Fruit fly (Drosophila melanogaster) S2 (cell line): ENCODE results near the gene CG31457.

ENCODE experiments used
- CG8478 ChIP-seq: fragments of >200 bp; optimal IDR thresholded peaks from 2 replicates; lab custom pipeline; 2018
- CTCF ChIP-seq, 2 experiments: fragments of >200 bp; optimal IDR thresholded peaks; 2 replicates each; lab custom pipeline; 2018

DNA sequence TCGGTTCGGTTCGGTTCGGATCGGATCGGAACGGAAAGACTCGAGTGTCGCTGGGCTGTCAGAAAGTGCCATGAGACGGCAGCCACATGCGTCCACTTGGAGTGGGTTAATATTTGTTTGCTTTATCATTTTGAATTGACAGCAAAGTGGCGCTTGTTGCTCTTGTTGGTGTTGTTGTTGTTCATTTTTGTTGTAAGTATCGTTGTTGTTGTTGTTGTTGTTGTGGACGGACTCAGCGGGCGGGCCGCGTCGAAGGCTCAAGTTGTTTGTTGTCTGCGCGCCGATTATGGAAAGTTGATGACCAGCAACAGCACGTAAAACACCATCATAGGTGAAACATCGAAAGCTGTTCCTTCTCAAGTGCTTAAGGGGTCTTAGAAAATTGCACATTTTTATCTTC, 19.3 kb upstream of the CG31457 start:
- TF ChIP-seq CG8478 (no peak), CTCF (optimal IDR thresholded peaks at IDR 0.05; lab: Kevin White, UChicago) (no peak)
